Worm (Caenorhabditis elegans): ENCODE measurements around the gene H20J04.9.

DNA sequence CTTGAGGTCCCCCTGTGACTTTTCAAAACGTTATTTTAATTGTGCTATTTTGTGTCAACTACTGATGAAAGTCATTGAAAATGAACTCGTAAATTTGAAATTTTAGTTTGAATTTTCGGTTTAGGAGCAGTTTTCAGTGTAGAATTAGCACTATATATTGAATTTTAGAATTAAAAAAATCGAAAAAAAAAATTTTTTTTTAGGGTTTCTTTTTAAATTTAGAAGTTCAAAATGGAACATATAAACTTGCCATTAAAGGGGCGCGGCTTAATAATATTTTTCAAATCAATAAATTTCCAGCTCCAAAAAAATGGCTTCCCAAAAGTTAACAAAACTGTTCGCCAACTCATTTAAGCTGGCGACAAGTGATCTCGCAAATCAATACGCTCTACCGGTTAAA, at the start of gene H20J04.9:
- TF ChIP-seq ztf-11 (tag; optimal IDR thresholded peaks at IDR 0.05) (no peak), unc-62 (GFP tag; optimal IDR thresholded peaks at IDR 0.05) (no peak), elt-2 (tag; optimal IDR thresholded peaks at IDR 0.05) (no peak), fkh-10 (GFP tag; optimal IDR thresholded peaks at IDR 0.05) (no peak), lsy-12 (tag; optimal IDR thresholded peaks at IDR 0.05) (no peak), egl-27 (tag; optimal IDR thresholded peaks at IDR 0.05) (no peak), nhr-11 (tag; optimal IDR thresholded peaks at IDR 0.05) (no peak), aly-2 (tag; optimal IDR thresholded peaks at IDR 0.05) (no peak), mml-1 (tag; optimal IDR thresholded peaks at IDR 0.05) (no peak), pqm-1 (tag; optimal IDR thresholded peaks at IDR 0.05) (no peak), pha-4 (tag; optimal IDR thresholded peaks at IDR 0.05) (no peak), fos-1 (tag; optimal IDR thresholded peaks at IDR 0.05) (no peak), jun-1 (tag; optimal IDR thresholded peaks at IDR 0.05) (no peak)
